Worm (Caenorhabditis elegans) whole organism, young adult: ENCODE data around the gene nhr-26.
A peak's percentile ranks its signal among the peaks of the same experiment; 100 is the strongest.

Experiments used
- B0261.1 ChIP-seq: sonication (generic microtip); optimal IDR thresholded peaks from 2 replicates; lab custom pipeline; 2016; ENCODE audit warnings: mild to moderate bottlenecking, missing genetic modification characterization, moderate library complexity, missing compliant biosample characterization
- B0336.3 ChIP-seq: fragments of 200-800 bp; sonication (Bioruptor generic); IDR thresholded peaks from 2 replicates; pipeline ENCODE4 v1.3.6; 2022; ENCODE audit warnings: missing genetic modification characterization, missing compliant biosample characterization
- F22D6.2 ChIP-seq: sonication (generic microtip); optimal IDR thresholded peaks from 2 replicates; lab custom pipeline; 2016; ENCODE audit warnings: mild to moderate bottlenecking, missing genetic modification characterization, missing compliant biosample characterization
- F23B12.7 ChIP-seq: sonication (generic microtip); optimal IDR thresholded peaks from 2 replicates; lab custom pipeline; 2017; ENCODE audit warnings: missing genetic modification characterization, mild to moderate bottlenecking, missing compliant biosample characterization, antibody characterized with exemption, moderate library complexity; ENCODE audit not compliant: insufficient read depth
- F33H1.4 ChIP-seq: fragments of 200-800 bp; sonication (Bioruptor generic); IDR thresholded peaks from 2 replicates; pipeline ENCODE4 v1.3.6; 2022; ENCODE audit warnings: missing genetic modification reagents, missing genetic modification characterization, missing compliant biosample characterization
- F52B5.7 ChIP-seq: sonication (generic microtip); optimal IDR thresholded peaks from 2 replicates; lab custom pipeline; 2016; ENCODE audit warnings: mild to moderate bottlenecking, missing genetic modification characterization, missing compliant biosample characterization
- T07F8.4 ChIP-seq: sonication (generic microtip); optimal IDR thresholded peaks from 2 replicates; lab custom pipeline; 2016; ENCODE audit warnings: mild to moderate bottlenecking, missing genetic modification characterization, moderate library complexity, missing compliant biosample characterization
- Y53G8AR.9 ChIP-seq: fragments of 200-800 bp; sonication (Bioruptor generic); conservative IDR thresholded peaks from 2 replicates; pipeline ENCODE4 v1.3.6; 2022; ENCODE audit warnings: missing genetic modification reagents, missing genetic modification characterization, missing compliant biosample characterization
- Y79H2A.3 ChIP-seq: fragments of 200-800 bp; sonication (Bioruptor generic); conservative IDR thresholded peaks from 2 replicates; pipeline ENCODE4 v1.3.6; 2022; ENCODE audit warnings: missing genetic modification reagents, missing genetic modification characterization, missing compliant biosample characterization
- Y95B8A.8 ChIP-seq: fragments of 200-800 bp; sonication (Bioruptor generic); IDR thresholded peaks from 2 replicates; pipeline ENCODE4 v1.3.6; 2022; ENCODE audit warnings: missing genetic modification reagents, missing genetic modification characterization, missing compliant biosample characterization
- ama-1 ChIP-seq, 3 experiments: fragments of 150-350 bp in 1 of 3; sonication (generic microtip) in 2 of 3; optimal IDR thresholded peaks; 2 replicates each; lab custom pipeline; 2014 to 2018; ENCODE audit warnings: missing biosample characterization in 2 of 3, missing genetic modification characterization in 2 of 3, missing genetic modification reagents in 2 of 3
- aptf-2 ChIP-seq: fragments of 200-800 bp; sonication (Bioruptor generic); conservative IDR thresholded peaks from 2 replicates; pipeline ENCODE4 v1.3.6; 2022; ENCODE audit warnings: missing genetic modification reagents, missing genetic modification characterization, missing compliant biosample characterization
- aptf-3 ChIP-seq: fragments of 200-800 bp; sonication (Bioruptor generic); IDR thresholded peaks from 2 replicates; pipeline ENCODE4 v1.3.6; 2022; ENCODE audit warnings: missing genetic modification characterization, missing compliant biosample characterization
- atf-7 ChIP-seq: sonication (generic microtip); optimal IDR thresholded peaks from 2 replicates; lab custom pipeline; 2017; ENCODE audit warnings: mild to moderate bottlenecking, missing genetic modification characterization, missing compliant biosample characterization
- athp-1 ChIP-seq: sonication (generic microtip); optimal IDR thresholded peaks from 2 replicates; lab custom pipeline; 2017; ENCODE audit warnings: mild to moderate bottlenecking, missing genetic modification characterization, missing compliant biosample characterization
- attf-3 ChIP-seq: fragments of 200-800 bp; sonication (Bioruptor generic); conservative IDR thresholded peaks from 2 replicates; pipeline ENCODE4 v1.3.6; 2022; ENCODE audit warnings: missing genetic modification reagents, missing genetic modification characterization, missing compliant biosample characterization
- attf-6 ChIP-seq: fragments of 200-800 bp; sonication (Bioruptor generic); IDR thresholded peaks from 2 replicates; pipeline ENCODE4 v1.3.6; 2022; ENCODE audit warnings: missing genetic modification reagents, missing genetic modification characterization, missing compliant biosample characterization
- bed-1 ChIP-seq: fragments of 200-800 bp; sonication (Bioruptor generic); IDR thresholded peaks from 2 replicates; pipeline ENCODE4 v1.3.6; 2022; ENCODE audit warnings: missing genetic modification reagents, missing genetic modification characterization, missing compliant biosample characterization
- ccch-3 ChIP-seq: fragments of 200-800 bp; sonication (Bioruptor generic); optimal IDR thresholded peaks from 2 replicates; lab custom pipeline; 2018; ENCODE audit warnings: mild to moderate bottlenecking, missing genetic modification characterization, missing compliant biosample characterization
- cebp-1 ChIP-seq, 2 experiments: fragments of 200-800 bp in 1 of 2; sonication (Bioruptor generic) in 1 of 2; sonication (generic microtip) in 1 of 2; IDR thresholded peaks in 1 of 2; optimal IDR thresholded peaks in 1 of 2; 2 replicates each; pipeline versions ENCODE4 v1.3.6 to Lab custom; 2017 to 2022; ENCODE audit warnings: missing compliant biosample characterization in 2 of 2, missing genetic modification characterization in 2 of 2, mild to moderate bottlenecking in 1 of 2, missing genetic modification reagents in 1 of 2, moderate library complexity in 1 of 2
- dox-1 ChIP-seq: fragments of 200-800 bp; sonication (Bioruptor generic); IDR thresholded peaks from 2 replicates; pipeline ENCODE4 v1.3.6; 2022; ENCODE audit warnings: missing genetic modification reagents, missing genetic modification characterization, missing compliant biosample characterization
- egl-44 ChIP-seq: fragments of 200-800 bp; sonication (Bioruptor generic); IDR thresholded peaks from 2 replicates; pipeline ENCODE4 v1.3.6; 2022; ENCODE audit warnings: missing genetic modification reagents, missing genetic modification characterization, missing compliant biosample characterization
- hmg-1.2 ChIP-seq: fragments of 200-800 bp; sonication (Bioruptor generic); IDR thresholded peaks from 2 replicates; pipeline ENCODE4 v1.3.6; 2022; ENCODE audit warnings: missing genetic modification reagents, missing genetic modification characterization, missing compliant biosample characterization
- hrde-1 ChIP-seq: sonication (generic microtip); optimal IDR thresholded peaks from 2 replicates; lab custom pipeline; 2016; ENCODE audit warnings: missing genetic modification characterization, mild to moderate bottlenecking, missing compliant biosample characterization, moderate library complexity, missing genotype, missing genetic modification reagents, borderline replicate concordance
- let-607 ChIP-seq, 2 experiments: fragments of 200-800 bp in 1 of 2; sonication (Bioruptor generic) in 1 of 2; sonication (generic microtip) in 1 of 2; optimal IDR thresholded peaks; 2 replicates each; lab custom pipeline; 2016 to 2018; ENCODE audit warnings: mild to moderate bottlenecking in 2 of 2, missing compliant biosample characterization in 2 of 2, missing genetic modification characterization in 2 of 2, moderate library complexity in 2 of 2, missing genotype in 1 of 2
- lin-26 ChIP-seq: fragments of 200-800 bp; sonication (Bioruptor generic); IDR thresholded peaks from 2 replicates; pipeline ENCODE4 v1.3.6; 2022; ENCODE audit warnings: missing genetic modification reagents, missing genetic modification characterization, missing compliant biosample characterization
- lin-35 ChIP-seq, 3 experiments: fragments of 150-350 bp in 2 of 3; sonication (generic microtip) in 1 of 3; optimal IDR thresholded peaks; 2 replicates each; lab custom pipeline; 2014 to 2018; ENCODE audit warnings: missing biosample characterization in 3 of 3, missing genetic modification characterization in 3 of 3, missing genetic modification reagents in 3 of 3
- lin-40 ChIP-seq: sonication (generic microtip); optimal IDR thresholded peaks from 2 replicates; lab custom pipeline; 2016; ENCODE audit warnings: missing genetic modification characterization, mild to moderate bottlenecking, missing compliant biosample characterization, missing genotype, missing genetic modification reagents
- lin-54 ChIP-seq: fragments of 200-800 bp; sonication (Bioruptor generic); optimal IDR thresholded peaks from 2 replicates; lab custom pipeline; 2018; ENCODE audit warnings: mild to moderate bottlenecking, missing genetic modification characterization, missing compliant biosample characterization
- lir-1 ChIP-seq: fragments of 200-800 bp; sonication (Bioruptor generic); conservative IDR thresholded peaks from 2 replicates; pipeline ENCODE4 v1.3.6; 2022; ENCODE audit warnings: missing genetic modification reagents, missing genetic modification characterization, missing compliant biosample characterization
- nfyb-1 ChIP-seq: fragments of 200-800 bp; sonication (Bioruptor generic); IDR thresholded peaks from 2 replicates; pipeline ENCODE4 v1.3.6; 2022; ENCODE audit warnings: missing genetic modification reagents, missing genetic modification characterization, missing compliant biosample characterization
- nhr-179 ChIP-seq: sonication (generic microtip); optimal IDR thresholded peaks from 2 replicates; lab custom pipeline; 2016; ENCODE audit warnings: mild to moderate bottlenecking, missing genetic modification characterization, missing compliant biosample characterization
- nhr-27 ChIP-seq: fragments of 200-800 bp; sonication (Bioruptor generic); optimal IDR thresholded peaks from 2 replicates; lab custom pipeline; 2018; ENCODE audit warnings: mild to moderate bottlenecking, missing genetic modification characterization, moderate library complexity, missing compliant biosample characterization
- nhr-80 ChIP-seq: sonication (generic microtip); optimal IDR thresholded peaks from 2 replicates; lab custom pipeline; 2016; ENCODE audit warnings: missing genetic modification characterization, missing compliant biosample characterization
- somi-1 ChIP-seq: fragments of 200-800 bp; sonication (Bioruptor generic); optimal IDR thresholded peaks from 2 replicates; lab custom pipeline; 2018; ENCODE audit warnings: mild to moderate bottlenecking, missing genetic modification characterization, missing compliant biosample characterization
- sptf-2 ChIP-seq: fragments of 200-800 bp; sonication (Bioruptor generic); optimal IDR thresholded peaks from 2 replicates; lab custom pipeline; 2018; ENCODE audit warnings: mild to moderate bottlenecking, missing genetic modification characterization, missing compliant biosample characterization
- tbx-9 ChIP-seq: sonication (generic microtip); optimal IDR thresholded peaks from 2 replicates; lab custom pipeline; 2016; ENCODE audit warnings: borderline replicate concordance, missing genetic modification characterization, inconsistent platforms, missing compliant biosample characterization
- unc-62 ChIP-seq: fragments of 150-350 bp; optimal IDR thresholded peaks from 2 replicates; lab custom pipeline; 2014; ENCODE audit warnings: missing biosample characterization, missing genetic modification reagents, missing genetic modification characterization
- ztf-22 ChIP-seq: fragments of 200-800 bp; sonication (Bioruptor generic); optimal IDR thresholded peaks from 2 replicates; lab custom pipeline; 2018; ENCODE audit warnings: mild to moderate bottlenecking, missing genetic modification characterization, moderate library complexity, missing compliant biosample characterization
- ztf-25 ChIP-seq: fragments of 200-800 bp; sonication (Bioruptor generic); IDR thresholded peaks from 2 replicates; pipeline ENCODE4 v1.3.6; 2022; ENCODE audit warnings: missing genetic modification reagents, missing genetic modification characterization, missing compliant biosample characterization
- ztf-26 ChIP-seq: sonication (generic microtip); optimal IDR thresholded peaks from 2 replicates; lab custom pipeline; 2017; ENCODE audit warnings: missing genetic modification characterization, missing compliant biosample characterization

Gene nhr-26

ce11 chrX:12663537-12663936 lies 36.7 kb downstream of the nhr-26 start, which contains the start of gene nlp-76:
TSS of gene nlp-76 (minus strand) at chrX:12663903.
- TF ChIP-seq atf-7 (tag; lab: Kevin White, UChicago), result no peak
- no peak for TF ChIP-seq attf-3
- TF ChIP-seq aptf-3, result no peak
- no peak for TF ChIP-seq B0261.1 (tag; lab: Kevin White, UChicago)
- TF ChIP-seq unc-62 (GFP tag; lab: Kevin White, UChicago), result no peak
- no peak for TF ChIP-seq sptf-2
- TF ChIP-seq nfyb-1, result no peak
- no peak for TF ChIP-seq lin-40
- TF ChIP-seq hrde-1 (tag; lab: Kevin White, UChicago), result no peak
- no peak for TF ChIP-seq lir-1 (GFP tag; lab: Robert Waterston, UW)
- peak; percentile 29 for TF ChIP-seq athp-1 (tag; lab: Kevin White, UChicago)
- no peak for TF ChIP-seq lin-35 (GFP tag; optimal IDR thresholded peaks at IDR 0.05; lab: Kevin White, UChicago)
- peak; percentile 43 for TF ChIP-seq ztf-26 (tag; lab: Kevin White, UChicago)
- no peak for TF ChIP-seq F33H1.4 (GFP tag; lab: Robert Waterston, UW)
- TF ChIP-seq ztf-25, result no peak
- TF ChIP-seq bed-1 (GFP tag; lab: Robert Waterston, UW), result no peak
- TF ChIP-seq lin-26 (GFP tag; lab: Robert Waterston, UW), result peak; percentile 20; the same call in 1 of the 2 replicates
- TF ChIP-seq F23B12.7 (tag; lab: Kevin White, UChicago), result no peak
- no peak for TF ChIP-seq Y79H2A.3
- TF ChIP-seq B0336.3 (GFP tag; lab: Robert Waterston, UW), result peak; percentile 29; the same call in 1 of the 2 replicates
- no peak for TF ChIP-seq nhr-179 (tag; lab: Kevin White, UChicago)
- no peak for TF ChIP-seq aptf-2
- TF ChIP-seq tbx-9 (tag; lab: Kevin White, UChicago), result no peak
- no peak for TF ChIP-seq let-607 (tag; optimal IDR thresholded peaks at IDR 0.05; lab: Kevin White, UChicago)
- TF ChIP-seq somi-1 (GFP tag; lab: Kevin White, UChicago), result peak; percentile 36
- TF ChIP-seq egl-44, result peak; percentile 18; the same call in 1 of the 2 replicates
- no peak for TF ChIP-seq cebp-1 (GFP tag; IDR thresholded peaks at IDR 0.05; lab: Robert Waterston, UW)
- TF ChIP-seq cebp-1 (tag; optimal IDR thresholded peaks at IDR 0.05; lab: Kevin White, UChicago), result peak; percentile 56
- TF ChIP-seq ama-1 (optimal IDR thresholded peaks at IDR 0.05; lab: Kevin White, UChicago), result peak; percentile 49
- no peak for TF ChIP-seq ama-1 (GFP tag; optimal IDR thresholded peaks at IDR 0.05; lab: Kevin White, UChicago)
- no peak for TF ChIP-seq nhr-80 (tag; lab: Kevin White, UChicago)
- 0 out of 2 replicates have a peak, but pooled peaks have one; percentile 18 for TF ChIP-seq Y53G8AR.9 (GFP tag; lab: Robert Waterston, UW)
- TF ChIP-seq dox-1, result peak; percentile 15; the same call in 1 of the 2 replicates

- TF ChIP-seq nhr-27 (tag; lab: Kevin White, UChicago) (no peak), ccch-3 (no peak), lin-54 (peak; percentile 8), F52B5.7 (tag; lab: Kevin White, UChicago) (no peak), Y95B8A.8 (GFP tag; lab: Robert Waterston, UW) (no peak), bed-1 (GFP tag; lab: Robert Waterston, UW) (0 out of 2 replicates have a peak, but pooled peaks have one; percentile 9), attf-6 (GFP tag; lab: Robert Waterston, UW) (no peak), T07F8.4 (tag; lab: Kevin White, UChicago) (no peak), sptf-2 (no peak), atf-7 (tag; lab: Kevin White, UChicago) (no peak), ztf-22 (GFP tag; lab: Kevin White, UChicago) (no peak), hmg-1.2 (GFP tag; lab: Robert Waterston, UW) (no peak), F22D6.2 (tag; lab: Kevin White, UChicago) (no peak)
These were observed 37.2 kb downstream of the nhr-26 start for ce11 chrX:12663114-12663513.
